Fruit fly (Drosophila melanogaster) whole organism, embryonic: Measurements from ENCODE around the gene cv-c.
A peak's percentile ranks its signal among the peaks of the same experiment; 100 is the strongest.

ENCODE experiments used
- CG10462 ChIP-seq: fragments of 200-800 bp; sonication (Bioruptor generic); optimal IDR thresholded peaks from 2 replicates; lab custom pipeline; 2016; ENCODE audit warnings: missing biosample characterization, missing genetic modification characterization
- CG12104 ChIP-seq: fragments of 200-800 bp; sonication (Bioruptor generic); optimal IDR thresholded peaks from 3 replicates; lab custom pipeline; 2016; ENCODE audit warnings: missing biosample characterization, missing genetic modification characterization
- CG12391 ChIP-seq: fragments of 200-800 bp; sonication (Bioruptor generic); optimal IDR thresholded peaks from 3 replicates; lab custom pipeline; 2018; ENCODE audit warnings: missing biosample characterization, mild to moderate bottlenecking, missing genetic modification characterization, moderate library complexity
- CG12744 ChIP-seq: fragments of 200-800 bp; sonication (Bioruptor generic); optimal IDR thresholded peaks from 2 replicates; lab custom pipeline; 2016; ENCODE audit warnings: missing biosample characterization, missing genetic modification characterization
- CG12942 ChIP-seq: fragments of 200-800 bp; sonication (Bioruptor generic); optimal IDR thresholded peaks from 3 replicates; lab custom pipeline; 2016; ENCODE audit warnings: missing biosample characterization, missing genetic modification characterization
- CG13894 ChIP-seq: fragments of 200-800 bp; sonication (Bioruptor generic); optimal IDR thresholded peaks from 3 replicates; lab custom pipeline; 2018; ENCODE audit warnings: missing biosample characterization, mild to moderate bottlenecking, missing genetic modification characterization, moderate library complexity
- CG17361 ChIP-seq: fragments of 200-800 bp; sonication (Bioruptor generic); IDR thresholded peaks from 3 replicates; pipeline ENCODE4 v1.3.6; 2022; ENCODE audit warnings: missing biosample characterization, missing genetic modification characterization
- CG18476 ChIP-seq: fragments of 200-800 bp; sonication (Bioruptor generic); optimal IDR thresholded peaks from 2 replicates; lab custom pipeline; 2016; ENCODE audit warnings: missing biosample characterization, mild to moderate bottlenecking, missing genetic modification characterization
- CG30403 ChIP-seq: fragments of 200-800 bp; sonication (Bioruptor generic); optimal IDR thresholded peaks from 3 replicates; lab custom pipeline; 2016; ENCODE audit warnings: missing biosample characterization, missing genetic modification characterization
- CG34224 ChIP-seq: fragments of 200-800 bp; sonication (Bioruptor generic); IDR thresholded peaks from 3 replicates; pipeline ENCODE4 v1.3.6; 2022; ENCODE audit warnings: missing biosample characterization, missing genetic modification characterization; ENCODE audit not compliant: partially characterized antibody
- CG4282 ChIP-seq: fragments of 200-800 bp; sonication (Bioruptor generic); optimal IDR thresholded peaks from 2 replicates; lab custom pipeline; 2016; ENCODE audit warnings: missing biosample characterization, missing genetic modification characterization
- CG7372 ChIP-seq: fragments of 200-800 bp; sonication (Bioruptor generic); IDR thresholded peaks from 2 replicates; pipeline ENCODE4 v1.3.6; 2022; ENCODE audit warnings: missing biosample characterization, missing genetic modification characterization
- CG7556 ChIP-seq: fragments of 200-800 bp; sonication (Bioruptor generic); optimal IDR thresholded peaks from 2 replicates; lab custom pipeline; 2017; ENCODE audit warnings: missing biosample characterization, mild to moderate bottlenecking, missing genetic modification characterization
- CG7786 ChIP-seq: fragments of 200-800 bp; sonication (Bioruptor generic); optimal IDR thresholded peaks from 2 replicates; lab custom pipeline; 2016; ENCODE audit warnings: missing biosample characterization, missing genetic modification characterization
- CG7839 ChIP-seq: fragments of 200-800 bp; sonication (Bioruptor generic); optimal IDR thresholded peaks from 3 replicates; lab custom pipeline; 2018; ENCODE audit warnings: missing biosample characterization, mild to moderate bottlenecking, missing genetic modification characterization, moderate library complexity
- CG8089 ChIP-seq: fragments of 200-800 bp; sonication (Bioruptor generic); optimal IDR thresholded peaks from 3 replicates; lab custom pipeline; 2016; ENCODE audit warnings: missing biosample characterization, missing genetic modification characterization
- D ChIP-seq, 2 experiments: fragments of 200-800 bp in 1 of 2; fragments of >200 bp in 1 of 2; sonication (Bioruptor generic) in 1 of 2; optimal IDR thresholded peaks; 2 replicates in 1 of 2; 3 replicates in 1 of 2; lab custom pipeline; 2017; ENCODE audit warnings: mild to moderate bottlenecking in 1 of 2, missing biosample characterization in 1 of 2, missing genetic modification characterization in 1 of 2, missing genetic modification reagents in 1 of 2
- D19B ChIP-seq: fragments of 200-800 bp; sonication (Bioruptor generic); optimal IDR thresholded peaks from 2 replicates; lab custom pipeline; 2017; ENCODE audit warnings: missing biosample characterization, mild to moderate bottlenecking, missing genetic modification characterization
- Dip2 ChIP-seq: fragments of 200-800 bp; sonication (Bioruptor generic); IDR thresholded peaks from 2 replicates; pipeline ENCODE4 v1.3.6; 2022; ENCODE audit warnings: missing biosample characterization, missing genetic modification characterization
- Ets97D ChIP-seq: fragments of 200-800 bp; sonication (Bioruptor generic); optimal IDR thresholded peaks from 3 replicates; lab custom pipeline; 2016; ENCODE audit warnings: missing biosample characterization, missing genetic modification characterization
- Gug ChIP-seq: fragments of 200-800 bp; sonication (Bioruptor generic); IDR thresholded peaks from 4 replicates; pipeline ENCODE4 v1.3.6; 2022; ENCODE audit warnings: missing biosample characterization, missing genetic modification characterization
- H15 ChIP-seq: fragments of 200-800 bp; sonication (Bioruptor generic); IDR thresholded peaks from 3 replicates; pipeline ENCODE4 v1.3.6; 2022; ENCODE audit warnings: missing biosample characterization, missing genetic modification characterization
- HLH3B ChIP-seq: fragments of 200-800 bp; sonication (Bioruptor generic); IDR thresholded peaks from 2 replicates; pipeline ENCODE4 v1.3.6; 2022; ENCODE audit warnings: missing biosample characterization, missing genetic modification characterization
- Hey ChIP-seq: fragments of 200-800 bp; sonication (Bioruptor generic); optimal IDR thresholded peaks from 3 replicates; lab custom pipeline; 2018; ENCODE audit warnings: missing biosample characterization, mild to moderate bottlenecking, missing genetic modification characterization
- Hr39 ChIP-seq: fragments of >200 bp; optimal IDR thresholded peaks from 2 replicates; lab custom pipeline; 2017
- Nf-YA ChIP-seq: fragments of 200-800 bp; sonication (Bioruptor generic); IDR thresholded peaks from 2 replicates; pipeline ENCODE4 v1.3.6; 2022; ENCODE audit warnings: missing biosample characterization, missing genetic modification characterization
- Nf-YB ChIP-seq: fragments of 200-800 bp; sonication (Bioruptor generic); optimal IDR thresholded peaks from 3 replicates; lab custom pipeline; 2019; ENCODE audit warnings: missing biosample characterization, mild to moderate bottlenecking, missing genetic modification characterization, moderate library complexity
- Oli ChIP-seq: fragments of 200-800 bp; sonication (Bioruptor generic); optimal IDR thresholded peaks from 2 replicates; lab custom pipeline; 2018; ENCODE audit warnings: missing biosample characterization, mild to moderate bottlenecking, missing genetic modification characterization, moderate library complexity
- Six4 ChIP-seq: fragments of 200-800 bp; sonication (Bioruptor generic); optimal IDR thresholded peaks from 2 replicates; lab custom pipeline; 2016; ENCODE audit warnings: missing biosample characterization, missing genetic modification characterization
- Sry-β ChIP-seq: fragments of 200-800 bp; sonication (Bioruptor generic); optimal IDR thresholded peaks from 2 replicates; lab custom pipeline; 2018; ENCODE audit warnings: missing biosample characterization, mild to moderate bottlenecking, missing genetic modification characterization, moderate library complexity
- Sry-δ ChIP-seq: fragments of 200-800 bp; sonication (Bioruptor generic); optimal IDR thresholded peaks from 2 replicates; lab custom pipeline; 2016; ENCODE audit warnings: missing biosample characterization, missing genetic modification characterization
- Stat92E ChIP-seq, 3 experiments: fragments of >200 bp in 2 of 3; fragments of 200-800 bp in 1 of 3; sonication (Bioruptor generic) in 1 of 3; optimal IDR thresholded peaks; 2 replicates each; lab custom pipeline; 2017 to 2019; ENCODE audit warnings: missing biosample characterization in 3 of 3, missing genetic modification characterization in 3 of 3, mild to moderate bottlenecking in 1 of 3, moderate library complexity in 1 of 3
- disco-r ChIP-seq: fragments of 200-800 bp; sonication (Bioruptor generic); optimal IDR thresholded peaks from 2 replicates; lab custom pipeline; 2016; ENCODE audit warnings: missing biosample characterization, missing genetic modification characterization
- eve ChIP-seq, 2 experiments: fragments of >200 bp; optimal IDR thresholded peaks; 2 replicates each; lab custom pipeline; 2017; ENCODE audit warnings: missing biosample characterization in 2 of 2, missing genetic modification characterization in 2 of 2
- fd102C ChIP-seq: fragments of 200-800 bp; sonication (Bioruptor generic); optimal IDR thresholded peaks from 2 replicates; lab custom pipeline; 2018; ENCODE audit warnings: missing biosample characterization, mild to moderate bottlenecking, missing genetic modification characterization, moderate library complexity
- gce ChIP-seq: fragments of 200-800 bp; sonication (Bioruptor generic); IDR thresholded peaks from 3 replicates; pipeline ENCODE4 v1.3.6; 2022; ENCODE audit warnings: missing biosample characterization, missing genetic modification characterization
- gcm ChIP-seq: fragments of 200-800 bp; sonication (Bioruptor generic); optimal IDR thresholded peaks from 2 replicates; lab custom pipeline; 2019; ENCODE audit warnings: missing biosample characterization, mild to moderate bottlenecking, missing genetic modification characterization, moderate library complexity
- jigr1 ChIP-seq: fragments of 200-800 bp; sonication (Bioruptor generic); IDR thresholded peaks from 3 replicates; pipeline ENCODE4 v1.3.6; 2022; ENCODE audit warnings: missing biosample characterization, missing genetic modification characterization
- kni ChIP-seq: fragments of 200-800 bp; sonication (Bioruptor generic); optimal IDR thresholded peaks from 3 replicates; lab custom pipeline; 2017; ENCODE audit warnings: mild to moderate bottlenecking, missing biosample characterization, missing genetic modification reagents, missing genetic modification characterization
- knrl ChIP-seq: fragments of 200-800 bp; sonication (Bioruptor generic); IDR thresholded peaks from 3 replicates; pipeline ENCODE4 v1.3.6; 2022; ENCODE audit warnings: missing biosample characterization, missing genetic modification characterization; ENCODE audit not compliant: partially characterized antibody
- lola ChIP-seq, 3 experiments: fragments of >200 bp in 2 of 3; fragments of 200-800 bp in 1 of 3; sonication (Bioruptor generic) in 1 of 3; optimal IDR thresholded peaks; 2 replicates each; lab custom pipeline; 2017 to 2019; ENCODE audit warnings: missing biosample characterization in 3 of 3, missing genetic modification characterization in 3 of 3, mild to moderate bottlenecking in 1 of 3, moderate library complexity in 1 of 3
- luna ChIP-seq: fragments of 200-800 bp; sonication (Bioruptor generic); optimal IDR thresholded peaks from 2 replicates; lab custom pipeline; 2016; ENCODE audit warnings: missing biosample characterization, missing genetic modification characterization
- nerfin-2 ChIP-seq: fragments of 200-800 bp; sonication (Bioruptor generic); IDR thresholded peaks from 2 replicates; pipeline ENCODE4 v1.3.6; 2022; ENCODE audit warnings: missing biosample characterization, missing genetic modification characterization; ENCODE audit not compliant: partially characterized antibody
- pho ChIP-seq: fragments of 200-800 bp; sonication (Bioruptor generic); optimal IDR thresholded peaks from 2 replicates; lab custom pipeline; 2016; ENCODE audit warnings: missing biosample characterization, missing genetic modification characterization
- row ChIP-seq: fragments of 200-800 bp; sonication (Bioruptor generic); IDR thresholded peaks from 3 replicates; pipeline ENCODE4 v1.3.6; 2022; ENCODE audit warnings: missing biosample characterization, missing genetic modification characterization
- sc ChIP-seq, 3 experiments: fragments of >200 bp in 2 of 3; fragments of 200-800 bp in 1 of 3; sonication (Bioruptor generic) in 1 of 3; optimal IDR thresholded peaks; 2 replicates in 2 of 3; 3 replicates in 1 of 3; lab custom pipeline; 2017; ENCODE audit warnings: mild to moderate bottlenecking in 1 of 3, missing biosample characterization in 1 of 3, missing genetic modification characterization in 1 of 3, missing genetic modification reagents in 1 of 3
- sens ChIP-seq: fragments of 200-800 bp; sonication (Bioruptor generic); peaks from one replicate; lab custom pipeline; 2016; ENCODE audit warnings: missing biosample characterization, missing genetic modification characterization
- seq ChIP-seq: fragments of 200-800 bp; sonication (Bioruptor generic); IDR thresholded peaks from 2 replicates; pipeline ENCODE4 v1.3.6; 2022; ENCODE audit warnings: missing biosample characterization, missing genetic modification characterization
- stc ChIP-seq: fragments of 200-800 bp; sonication (Bioruptor generic); IDR thresholded peaks from 2 replicates; pipeline ENCODE4 v1.3.6; 2022; ENCODE audit warnings: missing biosample characterization, missing genetic modification characterization

The cv-c gene

DNA sequence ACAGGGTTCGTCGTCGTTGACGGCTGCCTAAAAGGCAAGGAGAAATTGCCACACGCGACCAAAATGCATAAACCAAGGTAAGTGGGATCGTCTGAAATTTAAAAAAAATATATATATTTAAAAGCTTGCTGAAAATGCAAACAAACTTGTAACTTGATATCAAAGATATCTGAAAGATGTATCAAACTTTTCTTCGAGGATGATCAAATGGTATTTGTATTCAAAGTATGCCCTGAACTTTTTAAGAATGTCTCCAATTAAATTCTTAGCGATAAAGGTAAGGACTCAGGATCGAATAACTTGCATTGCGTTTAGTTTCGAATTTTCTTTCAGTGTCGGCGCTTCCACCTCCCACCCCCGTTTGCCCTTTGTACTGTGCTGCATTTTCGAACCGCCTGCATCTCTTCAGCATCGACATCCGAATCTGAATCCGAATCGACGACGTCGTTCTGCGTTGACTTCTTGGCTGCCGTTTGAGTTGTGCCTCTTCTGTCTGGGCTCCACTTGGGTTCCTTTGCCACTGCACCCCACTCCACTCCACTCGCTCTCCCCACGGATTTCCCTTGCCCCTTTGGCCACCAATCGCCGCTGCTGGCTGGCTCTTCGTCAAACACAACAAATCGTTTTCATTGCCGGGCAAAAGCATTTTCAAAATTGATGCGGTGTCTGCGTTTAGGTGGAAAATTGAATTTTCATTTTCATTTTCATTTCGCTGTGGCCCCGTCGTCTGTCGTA is 95.3 kb downstream of the cv-c start (continued):
- no peak for TF ChIP-seq sc (optimal IDR thresholded peaks at IDR 0.05; lab: Kevin White, UChicago)
- peak; percentile 62 for TF ChIP-seq sc (GFP tag; optimal IDR thresholded peaks at IDR 0.05; lab: Kevin White, UChicago)
- TF ChIP-seq CG7372 (GFP tag; lab: Robert Waterston, UW), result no peak
- no peak for TF ChIP-seq CG18476 (GFP tag; lab: Kevin White, UChicago)
- TF ChIP-seq Hey (tag; lab: Kevin White, UChicago), result no peak
- TF ChIP-seq Sry-β (GFP tag; lab: Kevin White, UChicago), result no peak
- peak; percentile 56 for TF ChIP-seq Oli (tag; lab: Kevin White, UChicago)
- peak; percentile 37; the same call in 2 of the 3 replicates for TF ChIP-seq row (GFP tag; lab: Robert Waterston, UW)
- no peak for TF ChIP-seq Hr39
- TF ChIP-seq CG7556 (GFP tag; lab: Kevin White, UChicago), result peak; percentile 45
- no peak for TF ChIP-seq kni
- no peak for TF ChIP-seq Six4
- no peak for TF ChIP-seq Ets97D (GFP tag; lab: Kevin White, UChicago)
- no peak for TF ChIP-seq pho (GFP tag; lab: Kevin White, UChicago)
- no peak for TF ChIP-seq stc (GFP tag; lab: Robert Waterston, UW)
- TF ChIP-seq CG34224 (GFP tag; lab: Robert Waterston, UW), result no peak
- TF ChIP-seq CG7786 (GFP tag; lab: Kevin White, UChicago), result no peak
- no peak for TF ChIP-seq CG12104 (GFP tag; lab: Kevin White, UChicago)
- no peak for TF ChIP-seq CG13894
- no peak for TF ChIP-seq D19B (GFP tag; lab: Kevin White, UChicago)
- no peak for TF ChIP-seq nerfin-2 (GFP tag; lab: Robert Waterston, UW)
- TF ChIP-seq CG7839, result peak; percentile 47
- TF ChIP-seq CG12942, result no peak
- TF ChIP-seq Nf-YB (GFP tag; lab: Kevin White, UChicago), result no peak
- peak; percentile 64 for TF ChIP-seq sens (GFP tag; lab: Kevin White, UChicago)
- TF ChIP-seq eve (GFP tag; optimal IDR thresholded peaks at IDR 0.05; lab: Kevin White, UChicago), result no peak
- no peak for TF ChIP-seq Sry-δ
- TF ChIP-seq Stat92E (GFP tag; optimal IDR thresholded peaks at IDR 0.05; lab: Kevin White, UChicago), result no peak
- TF ChIP-seq gcm (GFP tag; lab: Kevin White, UChicago), result peak; percentile 48
- no peak for TF ChIP-seq HLH3B (GFP tag; lab: Robert Waterston, UW)
- no peak for TF ChIP-seq fd102C (GFP tag; lab: Kevin White, UChicago)
- no peak for TF ChIP-seq jigr1
- TF ChIP-seq CG12391, result peak; percentile 55
- TF ChIP-seq D (optimal IDR thresholded peaks at IDR 0.05; lab: Kevin White, UChicago), result no peak
- peak; percentile 74 for TF ChIP-seq D (GFP tag; optimal IDR thresholded peaks at IDR 0.05; lab: Kevin White, UChicago)
- TF ChIP-seq CG8089 (GFP tag; lab: Kevin White, UChicago), result no peak
- TF ChIP-seq Nf-YA (GFP tag; lab: Robert Waterston, UW), result no peak
- no peak for TF ChIP-seq disco-r
- TF ChIP-seq luna (GFP tag; lab: Kevin White, UChicago), result no peak
- no peak for TF ChIP-seq seq (GFP tag; lab: Robert Waterston, UW)
- peak; percentile 57 for TF ChIP-seq CG17361 (GFP tag; lab: Robert Waterston, UW)
- TF ChIP-seq lola (GFP tag; optimal IDR thresholded peaks at IDR 0.05; lab: Kevin White, UChicago), result peak in 1 of 3 experiments; percentile 72
- no peak for TF ChIP-seq gce (GFP tag; lab: Robert Waterston, UW)
- TF ChIP-seq Dip2 (GFP tag; lab: Robert Waterston, UW), result no peak
- TF ChIP-seq CG12744 (GFP tag; lab: Kevin White, UChicago), result no peak
- no peak for TF ChIP-seq H15 (GFP tag; lab: Robert Waterston, UW)
- TF ChIP-seq knrl (GFP tag; lab: Robert Waterston, UW), result no peak
- TF ChIP-seq CG30403 (GFP tag; lab: Kevin White, UChicago), result peak; percentile 25
- TF ChIP-seq CG4282 (GFP tag; lab: Kevin White, UChicago), result no peak
- no peak for TF ChIP-seq CG10462
- no peak for TF ChIP-seq Gug
